Worm (Caenorhabditis elegans) whole organism, L4 larva: Measurements from ENCODE around the gene F55C10.4.

Source experiments
- fkh-10 ChIP-seq: fragments of 150-350 bp; optimal IDR thresholded peaks from 2 replicates; lab custom pipeline; 2014; ENCODE audit warnings: missing biosample characterization, missing genetic modification reagents, missing genetic modification characterization
- lin-39 ChIP-seq: fragments of 150-350 bp; optimal IDR thresholded peaks from 2 replicates; lab custom pipeline; 2014; ENCODE audit warnings: missing biosample characterization, missing genetic modification reagents, missing genetic modification characterization
- unc-39 ChIP-seq: sonication (generic microtip); optimal IDR thresholded peaks from 2 replicates; lab custom pipeline; 2017; ENCODE audit warnings: missing biosample characterization, missing genetic modification characterization
- unc-62 ChIP-seq, 3 experiments: fragments of 150-350 bp in 1 of 3; sonication (generic microtip); optimal IDR thresholded peaks in 2 of 3; peaks in 1 of 3; 1 replicate in 1 of 3; 2 replicates in 2 of 3; lab custom pipeline; 2014 to 2017; ENCODE audit warnings: missing biosample characterization in 3 of 3, missing genetic modification characterization in 3 of 3, missing genetic modification reagents in 3 of 3, missing genotype in 1 of 3
- ztf-11 ChIP-seq: fragments of 150-350 bp; optimal IDR thresholded peaks from 2 replicates; lab custom pipeline; 2014; ENCODE audit warnings: missing biosample characterization, missing genetic modification characterization

DNA sequence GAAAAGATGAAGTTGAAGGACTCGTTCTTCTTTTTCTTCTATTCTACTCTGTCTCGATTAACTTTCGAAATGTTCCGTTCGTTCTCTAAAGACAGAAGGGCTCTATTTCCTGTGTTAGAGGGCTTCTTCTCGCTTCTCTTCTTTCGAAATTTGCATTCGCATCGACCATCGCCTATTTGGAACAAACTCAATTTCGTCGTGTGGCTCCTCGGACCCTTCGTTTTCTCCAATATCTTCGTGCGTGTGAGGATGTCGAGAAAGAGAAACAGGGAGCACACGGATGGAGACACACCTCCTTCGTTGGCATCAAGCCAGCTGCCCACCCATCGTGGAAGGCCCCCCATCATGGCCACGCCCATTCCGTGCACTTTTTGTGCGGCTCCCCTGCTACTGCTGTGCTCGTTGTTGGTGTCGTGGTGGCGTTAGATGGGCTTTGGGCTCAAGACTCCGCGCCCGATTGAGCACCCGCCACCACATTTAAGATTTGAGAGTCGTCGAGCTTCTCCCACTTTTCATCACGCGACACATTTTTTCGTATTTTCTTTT, 45.3 kb upstream of the F55C10.4 start:
- TF ChIP-seq lin-39 (tag; lab: Kevin White, UChicago) (no peak), fkh-10 (GFP tag; lab: Kevin White, UChicago) (peak; percentile 91), unc-39 (tag; lab: Kevin White, UChicago) (no peak), ztf-11 (tag; lab: Kevin White, UChicago) (no peak), unc-62 (GFP tag; optimal IDR thresholded peaks at IDR 0.05 in 1 of 2; lab: Kevin White, UChicago) (peak in 1 of 2 experiments; percentile 3), unc-62 (tag; optimal IDR thresholded peaks at IDR 0.05; lab: Kevin White, UChicago) (no peak)
